Worm (Caenorhabditis elegans): ENCODE data around the gene zfp-2.

DNA sequence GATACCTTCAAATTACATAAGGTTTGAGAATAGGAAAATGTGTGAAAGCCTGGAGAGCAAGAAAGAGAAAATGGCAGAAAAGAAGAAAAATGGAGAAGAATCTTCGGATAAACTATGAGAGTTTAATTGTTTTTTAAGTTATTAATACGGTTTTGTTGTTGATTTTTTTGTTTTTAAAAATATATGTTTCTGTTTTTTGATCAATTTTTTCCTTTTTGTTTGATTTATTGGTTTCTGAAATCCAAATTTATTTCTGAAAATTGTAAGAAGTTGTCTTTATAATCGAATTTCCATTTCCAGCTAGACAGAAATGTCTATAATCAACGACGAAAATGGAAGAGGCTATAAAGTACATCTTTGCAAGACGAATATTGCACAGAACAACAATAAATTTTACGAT, 35.3 kb downstream of the zfp-2 start, which contains the start of gene parp-2:
- no peak for TF ChIP-seq T22C8.4 (GFP tag; IDR thresholded peaks at IDR 0.05)
- no peak for TF ChIP-seq ztf-29 (GFP tag; IDR thresholded peaks at IDR 0.05)
